Worm (Caenorhabditis elegans): ENCODE results near the gene C17B7.4.

DNA sequence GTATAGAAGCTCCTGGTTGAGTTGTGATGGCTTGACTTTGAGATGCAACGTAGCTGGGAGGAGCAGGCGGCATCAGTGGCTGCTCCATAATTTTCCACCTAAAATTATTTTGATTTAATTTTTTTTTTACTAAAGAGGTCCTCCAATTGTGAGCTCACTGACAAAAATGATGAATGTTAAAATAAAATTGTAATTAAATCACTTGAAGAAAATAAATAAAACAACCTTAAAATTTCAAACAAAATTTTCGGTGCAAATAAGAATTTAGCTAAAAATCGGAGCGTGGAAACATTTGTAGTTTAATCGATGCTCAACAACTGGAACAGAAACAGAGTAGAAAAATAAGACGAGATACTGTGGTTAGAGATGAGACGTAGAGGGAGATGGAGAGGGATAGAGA is 18.0 kb downstream of the C17B7.4 start, which contains the start of gene scrm-3:
- TF ChIP-seq ham-2 (GFP tag; optimal IDR thresholded peaks at IDR 0.05) (no peak), ztf-11 (tag; optimal IDR thresholded peaks at IDR 0.05) (no peak), elt-3 (tag; optimal IDR thresholded peaks at IDR 0.05) (no peak), nhr-28 (tag; optimal IDR thresholded peaks at IDR 0.05) (no peak), tbx-8 (GFP tag; optimal IDR thresholded peaks at IDR 0.05) (no peak), drap-1 (GFP tag; optimal IDR thresholded peaks at IDR 0.05) (no peak), blmp-1 (tag; optimal IDR thresholded peaks at IDR 0.05) (no peak), unc-39 (tag; optimal IDR thresholded peaks at IDR 0.05) (no peak), lsy-2 (tag; optimal IDR thresholded peaks at IDR 0.05) (no peak), mab-5 (tag; optimal IDR thresholded peaks at IDR 0.05) (no peak), unc-62 (GFP tag; optimal IDR thresholded peaks at IDR 0.05) (no peak), snpc-4 (tag; optimal IDR thresholded peaks at IDR 0.05) (no peak), nhr-2 (tag; optimal IDR thresholded peaks at IDR 0.05) (no peak), zip-8 (tag; optimal IDR thresholded peaks at IDR 0.05) (no peak)
